Fruit fly (Drosophila melanogaster): ENCODE data around the gene grn.

DNA sequence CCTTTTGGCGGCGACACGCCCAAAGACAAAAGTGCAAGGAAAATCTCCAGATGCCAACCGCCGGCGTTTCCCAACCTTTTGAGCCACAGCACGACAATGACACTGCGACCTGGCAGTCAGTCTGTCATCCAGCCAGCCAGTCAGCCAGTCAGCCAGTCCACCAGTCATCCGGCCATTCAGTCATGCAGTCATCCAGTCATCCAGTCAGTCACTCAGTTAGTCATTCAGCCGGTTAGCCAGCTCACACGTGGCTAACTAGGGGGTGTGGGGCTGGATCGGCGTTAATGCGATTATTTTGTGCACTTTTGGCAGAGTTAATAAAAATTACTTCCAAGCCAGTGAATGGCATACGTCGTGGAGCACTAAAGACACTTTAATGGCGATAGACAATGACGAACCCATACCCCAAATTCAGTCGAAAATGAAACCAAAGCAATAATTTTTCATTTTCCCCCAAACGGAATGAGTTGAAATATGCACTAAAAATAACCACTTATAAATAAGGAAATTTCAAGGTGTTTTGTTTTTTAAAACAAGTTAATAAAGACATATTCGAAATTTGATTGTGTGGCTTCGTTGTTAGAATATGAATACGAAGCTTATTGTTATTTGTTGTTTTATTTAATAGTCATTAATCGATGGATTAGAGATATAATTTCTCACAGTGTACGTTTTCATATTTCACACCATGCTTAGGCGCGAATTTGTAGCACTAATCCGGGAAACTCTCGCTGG, 43.6 kb upstream of the grn start:
- TF ChIP-seq CG10669 (GFP tag; optimal IDR thresholded peaks at IDR 0.05) (no peak), CG6163 (GFP tag; IDR thresholded peaks at IDR 0.05) (no peak), net (GFP tag; optimal IDR thresholded peaks at IDR 0.05) (no peak)

Data from whole organism, prepupa.